Worm (Caenorhabditis elegans): ENCODE data around the gene ilcr-2.

ilcr-2 gene

DNA sequence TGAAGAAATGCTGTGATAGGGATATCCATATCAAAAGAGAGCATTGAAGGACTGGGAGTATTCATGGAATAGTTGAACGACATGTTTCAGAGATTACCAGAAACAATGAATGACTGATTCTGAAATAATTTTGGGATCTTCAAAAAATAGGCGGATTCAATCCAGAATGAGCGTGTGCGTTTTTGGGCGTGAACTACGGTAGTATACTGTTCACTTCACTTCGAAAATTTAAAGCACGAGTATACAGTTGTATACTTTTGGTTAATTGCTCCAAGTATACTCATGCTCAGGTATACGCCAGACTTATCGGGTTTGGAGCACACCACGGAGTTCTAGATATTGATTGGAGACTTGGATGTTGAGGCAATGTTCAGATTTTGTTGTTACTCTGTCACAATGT is 50.3 kb downstream of the ilcr-2 start, which contains the start of gene tbx-35:
TSS of gene tbx-35 (minus strand) at position 101 of the 400 bp plus-strand sequence.
- TF ChIP-seq alr-1 (tag; optimal IDR thresholded peaks at IDR 0.05): no peak

DNA sequence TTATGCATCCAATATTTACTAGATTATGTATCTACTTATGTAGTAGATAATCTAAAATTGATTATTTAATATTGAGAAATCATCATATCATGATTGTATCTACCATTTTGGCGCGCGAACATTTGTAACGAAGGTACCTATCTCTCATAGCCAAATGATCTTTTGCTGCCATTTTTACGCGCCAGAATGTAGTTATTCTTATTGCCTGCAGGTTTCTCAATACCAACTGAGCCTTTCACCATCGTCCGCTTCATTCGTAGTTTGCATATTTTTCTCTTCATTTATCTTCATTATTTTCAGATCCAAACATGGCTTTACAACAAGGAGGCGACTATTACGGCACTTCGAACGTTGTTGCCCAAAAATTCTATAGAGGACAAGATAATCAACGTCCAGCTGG is 52.8 kb downstream of the ilcr-2 start, which contains the start of gene ZK177.1:
TSS of gene ZK177.1 (plus strand) at position 301 of the 400 bp plus-strand sequence.
- TF ChIP-seq R02D3.7 (tag; optimal IDR thresholded peaks at IDR 0.05): no peak
- no peak for TF ChIP-seq nhr-6 (tag; optimal IDR thresholded peaks at IDR 0.05)
- TF ChIP-seq sma-3 (GFP tag; optimal IDR thresholded peaks at IDR 0.05): no peak
- TF ChIP-seq ama-1 (optimal IDR thresholded peaks at IDR 0.05): no peak
